Fruit fly (Drosophila melanogaster): ENCODE data around the gene Eig71Ef.

Eig71Ef gene

dm6 chr3L:15700338-15700966 is 43.3 kb upstream of the Eig71Ef start:
- TF ChIP-seq jim (GFP tag; optimal IDR thresholded peaks at IDR 0.05) (no peak), psq (GFP tag; optimal IDR thresholded peaks at IDR 0.05) (peak; percentile 80), sv (GFP tag; optimal IDR thresholded peaks at IDR 0.05) (peak; percentile 2), Vsx2 (GFP tag; optimal IDR thresholded peaks at IDR 0.05; ENCODE audit: partially characterized antibody) (no peak), dsf (GFP tag; optimal IDR thresholded peaks at IDR 0.05; ENCODE audit: borderline replicate concordance) (peak; percentile 37), tai (GFP tag; optimal IDR thresholded peaks at IDR 0.05) (peak; percentile 45), sage (GFP tag; optimal IDR thresholded peaks at IDR 0.05) (no peak), dmrt93B (GFP tag; optimal IDR thresholded peaks at IDR 0.05) (peak; percentile 67), brk (GFP tag; optimal IDR thresholded peaks at IDR 0.05) (no peak), HLH106 (tag; optimal IDR thresholded peaks at IDR 0.05) (peak; percentile 83), Mio (GFP tag; optimal IDR thresholded peaks at IDR 0.05) (no peak), usp (GFP tag; optimal IDR thresholded peaks at IDR 0.05) (no peak), Hr78 (GFP tag; optimal IDR thresholded peaks at IDR 0.05) (no peak), Abd-B (GFP tag; optimal IDR thresholded peaks at IDR 0.05) (no peak), h (GFP tag; optimal IDR thresholded peaks at IDR 0.05) (peak; percentile 72), Dif (GFP tag; optimal IDR thresholded peaks at IDR 0.05; ENCODE audit: partially characterized antibody) (no peak), ey (GFP tag; optimal IDR thresholded peaks at IDR 0.05) (peak; percentile 67), CG9705 (GFP tag; optimal IDR thresholded peaks at IDR 0.05) (no peak), GATAd (GFP tag; optimal IDR thresholded peaks at IDR 0.05) (no peak), Sp1 (GFP tag; optimal IDR thresholded peaks at IDR 0.05) (peak; percentile 89), Hnf4 (GFP tag; optimal IDR thresholded peaks at IDR 0.05) (peak; percentile 38), woc (GFP tag; optimal IDR thresholded peaks at IDR 0.05) (peak; percentile 75), OdsH (GFP tag; optimal IDR thresholded peaks at IDR 0.05) (peak; percentile 79), CrebA (GFP tag; optimal IDR thresholded peaks at IDR 0.05; ENCODE audit: borderline replicate concordance) (no peak), fru (GFP tag; optimal IDR thresholded peaks at IDR 0.05) (peak; percentile 80), pan (optimal IDR thresholded peaks at IDR 0.05) (no peak), Hr83 (GFP tag; optimal IDR thresholded peaks at IDR 0.05; ENCODE audit: poor library complexity, severe bottlenecking) (no peak), Myc (optimal IDR thresholded peaks at IDR 0.05) (no peak), CG32264 (GFP tag; optimal IDR thresholded peaks at IDR 0.05) (no peak), Jra (GFP tag; optimal IDR thresholded peaks at IDR 0.05) (peak; percentile 53), dl (GFP tag; optimal IDR thresholded peaks at IDR 0.05; ENCODE audit: insufficient read depth in 1 of 2, partially characterized antibody in 2 of 2) (no peak), br (GFP tag; optimal IDR thresholded peaks at IDR 0.05) (peak; percentile 43), Dfd (GFP tag; optimal IDR thresholded peaks at IDR 0.05) (no peak), rgr (GFP tag; optimal IDR thresholded peaks at IDR 0.05) (peak; percentile 77), N (GFP tag; optimal IDR thresholded peaks at IDR 0.05) (no peak), Rel (GFP tag; optimal IDR thresholded peaks at IDR 0.05) (no peak), Rel (tag; optimal IDR thresholded peaks at IDR 0.05) (no peak), lola (GFP tag; optimal IDR thresholded peaks at IDR 0.05) (no peak), foxo (GFP tag; optimal IDR thresholded peaks at IDR 0.05) (peak in 1 of 2 experiments; percentile 82)

dm6 chr3L:15699626-15700337 is 42.6 kb upstream of the Eig71Ef start, which contains the start of gene comm2:
TSS of gene comm2 (minus strand) at chr3L:15699850.
- peak; percentile 51 for TF ChIP-seq h (GFP tag; optimal IDR thresholded peaks at IDR 0.05)
- TF ChIP-seq GATAd (GFP tag; optimal IDR thresholded peaks at IDR 0.05) = no peak
- no peak for TF ChIP-seq fru (GFP tag; optimal IDR thresholded peaks at IDR 0.05)
- peak; percentile 68 to 69 for TF ChIP-seq dl (GFP tag; optimal IDR thresholded peaks at IDR 0.05; ENCODE audit: insufficient read depth in 1 of 2, partially characterized antibody in 2 of 2)
- peak; percentile 69 for TF ChIP-seq Dif (GFP tag; optimal IDR thresholded peaks at IDR 0.05; ENCODE audit: partially characterized antibody)
- peak; percentile 36 for TF ChIP-seq Hr83 (GFP tag; optimal IDR thresholded peaks at IDR 0.05; ENCODE audit: poor library complexity, severe bottlenecking)
- peak; percentile 6 for TF ChIP-seq Hnf4 (GFP tag; optimal IDR thresholded peaks at IDR 0.05)
- no peak for TF ChIP-seq Jra (GFP tag; optimal IDR thresholded peaks at IDR 0.05)
- TF ChIP-seq lola (GFP tag; optimal IDR thresholded peaks at IDR 0.05) = no peak
- TF ChIP-seq CG32264 (GFP tag; optimal IDR thresholded peaks at IDR 0.05) = no peak
- peak; percentile 39 for TF ChIP-seq Vsx2 (GFP tag; optimal IDR thresholded peaks at IDR 0.05; ENCODE audit: partially characterized antibody)
- no peak for TF ChIP-seq woc (GFP tag; optimal IDR thresholded peaks at IDR 0.05)

All from whole organism, wandering third instar larva.